Fruit fly (Drosophila melanogaster) whole organism, embryonic: ENCODE data around the gene CG5727.

Experiments
- CG1024 ChIP-seq: fragments of 200-800 bp; sonication (Bioruptor generic); IDR thresholded peaks from 2 replicates; pipeline ENCODE4 v1.3.6; 2022; ENCODE audit warnings: missing biosample characterization, missing genetic modification characterization
- CG11398 ChIP-seq: fragments of 200-800 bp; sonication (Bioruptor generic); optimal IDR thresholded peaks from 2 replicates; lab custom pipeline; 2016; ENCODE audit warnings: missing biosample characterization, missing genetic modification characterization
- CG11723 ChIP-seq: fragments of 200-800 bp; sonication (Bioruptor generic); optimal IDR thresholded peaks from 2 replicates; lab custom pipeline; 2017; ENCODE audit warnings: missing biosample characterization, mild to moderate bottlenecking, missing genetic modification characterization
- CG12659 ChIP-seq: fragments of 200-800 bp; sonication (Bioruptor generic); optimal IDR thresholded peaks from 3 replicates; lab custom pipeline; 2017; ENCODE audit warnings: mild to moderate bottlenecking, missing biosample characterization, missing genetic modification reagents, missing genetic modification characterization
- CG13287 ChIP-seq: fragments of 200-800 bp; sonication (Bioruptor generic); IDR thresholded peaks from 2 replicates; pipeline ENCODE4 v1.3.6; 2022; ENCODE audit warnings: missing biosample characterization, missing genetic modification characterization; ENCODE audit not compliant: partially characterized antibody
- CG15269 ChIP-seq: fragments of 200-800 bp; sonication (Bioruptor generic); optimal IDR thresholded peaks from 2 replicates; lab custom pipeline; 2018; ENCODE audit warnings: missing biosample characterization, mild to moderate bottlenecking, missing genetic modification characterization, moderate library complexity
- CG1603 ChIP-seq: fragments of 200-800 bp; sonication (Bioruptor generic); optimal IDR thresholded peaks from 2 replicates; lab custom pipeline; 2019; ENCODE audit warnings: missing biosample characterization, mild to moderate bottlenecking, missing genetic modification characterization, moderate library complexity
- CG17802 ChIP-seq: fragments of 200-800 bp; sonication (Bioruptor generic); optimal IDR thresholded peaks from 2 replicates; lab custom pipeline; 2018; ENCODE audit warnings: missing biosample characterization, mild to moderate bottlenecking, missing genetic modification characterization, moderate library complexity
- CG2116 ChIP-seq: fragments of 200-800 bp; sonication (Bioruptor generic); optimal IDR thresholded peaks from 3 replicates; lab custom pipeline; 2018; ENCODE audit warnings: missing biosample characterization, mild to moderate bottlenecking, missing genetic modification characterization
- CG2202 ChIP-seq: fragments of 200-800 bp; sonication (Bioruptor generic); optimal IDR thresholded peaks from 2 replicates; lab custom pipeline; 2018; ENCODE audit warnings: missing biosample characterization, mild to moderate bottlenecking, missing genetic modification characterization
- CG2712 ChIP-seq: fragments of 200-800 bp; optimal IDR thresholded peaks from 3 replicates; lab custom pipeline; 2019; ENCODE audit warnings: missing biosample characterization, mild to moderate bottlenecking, missing genetic modification characterization, moderate library complexity
- CG30020 ChIP-seq: fragments of 200-800 bp; optimal IDR thresholded peaks from 2 replicates; lab custom pipeline; 2019; ENCODE audit warnings: missing biosample characterization, mild to moderate bottlenecking, missing genetic modification characterization, moderate library complexity
- CG31388 ChIP-seq: fragments of 200-800 bp; sonication (Bioruptor generic); optimal IDR thresholded peaks from 2 replicates; lab custom pipeline; 2016; ENCODE audit warnings: missing biosample characterization, missing genetic modification characterization
- CG34224 ChIP-seq: fragments of 200-800 bp; sonication (Bioruptor generic); IDR thresholded peaks from 3 replicates; pipeline ENCODE4 v1.3.6; 2022; ENCODE audit warnings: missing biosample characterization, missing genetic modification characterization; ENCODE audit not compliant: partially characterized antibody
- CG3995 ChIP-seq: fragments of 200-800 bp; sonication (Bioruptor generic); optimal IDR thresholded peaks from 3 replicates; lab custom pipeline; 2016; ENCODE audit warnings: missing biosample characterization, missing genetic modification characterization
- CG4617 ChIP-seq: fragments of 200-800 bp; sonication (Bioruptor generic); optimal IDR thresholded peaks from 3 replicates; lab custom pipeline; 2016; ENCODE audit warnings: missing biosample characterization, missing genetic modification characterization, borderline replicate concordance
- CG8765 ChIP-seq: fragments of 200-800 bp; sonication (Bioruptor generic); IDR thresholded peaks from 2 replicates; pipeline ENCODE4 v1.3.6; 2022; ENCODE audit warnings: missing biosample characterization, missing genetic modification characterization
- D19A ChIP-seq: fragments of 200-800 bp; optimal IDR thresholded peaks from 3 replicates; lab custom pipeline; 2019; ENCODE audit warnings: missing biosample characterization, mild to moderate bottlenecking, missing genetic modification characterization, moderate library complexity
- Dll ChIP-seq: fragments of 200-800 bp; sonication (Bioruptor generic); IDR thresholded peaks from 4 replicates; pipeline ENCODE4 v1.3.6; 2022; ENCODE audit warnings: missing biosample characterization, missing genetic modification characterization; ENCODE audit not compliant: partially characterized antibody
- Dref ChIP-seq: fragments of 200-800 bp; sonication (Bioruptor generic); IDR thresholded peaks from 2 replicates; pipeline ENCODE4 v1.3.6; 2022; ENCODE audit warnings: missing biosample characterization, missing genetic modification characterization
- Hey ChIP-seq: fragments of 200-800 bp; sonication (Bioruptor generic); optimal IDR thresholded peaks from 3 replicates; lab custom pipeline; 2018; ENCODE audit warnings: missing biosample characterization, mild to moderate bottlenecking, missing genetic modification characterization
- Hmx ChIP-seq: fragments of 200-800 bp; sonication (Bioruptor generic); optimal IDR thresholded peaks from 2 replicates; lab custom pipeline; 2016; ENCODE audit warnings: missing biosample characterization, missing genetic modification characterization
- MBD-R2 ChIP-seq: fragments of 200-800 bp; sonication (Bioruptor generic); IDR thresholded peaks from 2 replicates; pipeline ENCODE4 v1.3.6; 2022; ENCODE audit warnings: missing biosample characterization, missing genetic modification characterization
- MESR4 ChIP-seq: fragments of 200-800 bp; sonication (Bioruptor generic); optimal IDR thresholded peaks from 2 replicates; lab custom pipeline; 2018; ENCODE audit warnings: missing biosample characterization, mild to moderate bottlenecking, missing genetic modification characterization, moderate library complexity
- Med ChIP-seq: fragments of 200-800 bp; sonication (Bioruptor generic); peaks from one replicate; lab custom pipeline; 2016; ENCODE audit warnings: missing biosample characterization, missing genetic modification characterization, mild to moderate bottlenecking, inconsistent platforms, moderate library complexity
- Mrtf ChIP-seq: fragments of 200-800 bp; sonication (Bioruptor generic); IDR thresholded peaks from 3 replicates; pipeline ENCODE4 v1.3.6; 2022; ENCODE audit warnings: missing biosample characterization, missing genetic modification characterization
- Nf-YB ChIP-seq: fragments of 200-800 bp; sonication (Bioruptor generic); optimal IDR thresholded peaks from 3 replicates; lab custom pipeline; 2019; ENCODE audit warnings: missing biosample characterization, mild to moderate bottlenecking, missing genetic modification characterization, moderate library complexity
- Pdp1 ChIP-seq, 2 experiments: fragments of 200-800 bp; sonication (Bioruptor generic); optimal IDR thresholded peaks; 3 replicates each; lab custom pipeline; 2016; ENCODE audit warnings: missing biosample characterization in 2 of 2, missing genetic modification characterization in 2 of 2, mild to moderate bottlenecking in 1 of 2, moderate library complexity in 1 of 2
- Sin3A ChIP-seq: fragments of >200 bp; optimal IDR thresholded peaks from 2 replicates; lab custom pipeline; 2018
- Sry-δ ChIP-seq: fragments of 200-800 bp; sonication (Bioruptor generic); optimal IDR thresholded peaks from 2 replicates; lab custom pipeline; 2016; ENCODE audit warnings: missing biosample characterization, missing genetic modification characterization
- amos ChIP-seq: fragments of 200-800 bp; sonication (Bioruptor generic); IDR thresholded peaks from 2 replicates; pipeline ENCODE4 v1.3.6; 2022; ENCODE audit warnings: missing biosample characterization, missing genetic modification characterization; ENCODE audit not compliant: partially characterized antibody
- aop ChIP-seq: fragments of 200-800 bp; sonication (Bioruptor generic); IDR thresholded peaks from 2 replicates; pipeline ENCODE4 v1.3.6; 2022; ENCODE audit warnings: missing biosample characterization, missing genetic modification characterization
- ase ChIP-seq: fragments of 200-800 bp; sonication (Bioruptor generic); IDR thresholded peaks from 3 replicates; pipeline ENCODE4 v1.3.6; 2022; ENCODE audit warnings: missing biosample characterization, missing genetic modification characterization
- bbx ChIP-seq: fragments of 200-800 bp; sonication (Bioruptor generic); IDR thresholded peaks from 2 replicates; pipeline ENCODE4 v1.3.6; 2022; ENCODE audit warnings: missing biosample characterization, missing genetic modification characterization; ENCODE audit not compliant: partially characterized antibody
- btn ChIP-seq: fragments of 200-800 bp; sonication (Bioruptor generic); optimal IDR thresholded peaks from 2 replicates; lab custom pipeline; 2016; ENCODE audit warnings: missing biosample characterization, missing genetic modification characterization
- chinmo ChIP-seq: fragments of 200-800 bp; sonication (Bioruptor generic); IDR thresholded peaks from 4 replicates; pipeline ENCODE4 v1.3.6; 2022; ENCODE audit warnings: missing biosample characterization, missing genetic modification characterization; ENCODE audit not compliant: partially characterized antibody
- crp ChIP-seq, 2 experiments: fragments of 200-800 bp; sonication (Bioruptor generic); optimal IDR thresholded peaks; 2 replicates in 1 of 2; 3 replicates in 1 of 2; lab custom pipeline; 2017; ENCODE audit warnings: missing biosample characterization in 2 of 2, missing genetic modification characterization in 2 of 2, mild to moderate bottlenecking in 1 of 2, moderate library complexity in 1 of 2
- dm ChIP-seq: fragments of 200-800 bp; sonication (Bioruptor generic); optimal IDR thresholded peaks from 3 replicates; lab custom pipeline; 2016; ENCODE audit warnings: missing biosample characterization, missing genetic modification characterization
- fd102C ChIP-seq: fragments of 200-800 bp; sonication (Bioruptor generic); optimal IDR thresholded peaks from 2 replicates; lab custom pipeline; 2018; ENCODE audit warnings: missing biosample characterization, mild to moderate bottlenecking, missing genetic modification characterization, moderate library complexity
- fu2 ChIP-seq: fragments of 200-800 bp; sonication (Bioruptor generic); optimal IDR thresholded peaks from 2 replicates; lab custom pipeline; 2016; ENCODE audit warnings: missing biosample characterization, missing genetic modification characterization
- hbn ChIP-seq: fragments of 200-800 bp; sonication (Bioruptor generic); IDR thresholded peaks from 2 replicates; pipeline ENCODE4 v1.3.6; 2022; ENCODE audit warnings: missing biosample characterization, missing genetic modification characterization; ENCODE audit not compliant: partially characterized antibody
- phol ChIP-seq: fragments of 200-800 bp; sonication (Bioruptor generic); optimal IDR thresholded peaks from 3 replicates; lab custom pipeline; 2018; ENCODE audit warnings: missing biosample characterization, mild to moderate bottlenecking, missing genetic modification characterization, moderate library complexity
- pros ChIP-seq: fragments of 200-800 bp; sonication (Bioruptor generic); optimal IDR thresholded peaks from 3 replicates; lab custom pipeline; 2019; ENCODE audit warnings: missing biosample characterization, mild to moderate bottlenecking, missing genetic modification characterization, moderate library complexity
- row ChIP-seq: fragments of 200-800 bp; sonication (Bioruptor generic); IDR thresholded peaks from 3 replicates; pipeline ENCODE4 v1.3.6; 2022; ENCODE audit warnings: missing biosample characterization, missing genetic modification characterization
- sens ChIP-seq: fragments of 200-800 bp; sonication (Bioruptor generic); peaks from one replicate; lab custom pipeline; 2016; ENCODE audit warnings: missing biosample characterization, missing genetic modification characterization
- slbo ChIP-seq: fragments of 200-800 bp; sonication (Bioruptor generic); IDR thresholded peaks from 2 replicates; pipeline ENCODE4 v1.3.6; 2022; ENCODE audit warnings: missing biosample characterization, missing genetic modification characterization
- ssp ChIP-seq: fragments of 200-800 bp; sonication (Bioruptor generic); IDR thresholded peaks from 2 replicates; pipeline ENCODE4 v1.3.6; 2022; ENCODE audit warnings: missing biosample characterization, missing genetic modification characterization
- tap ChIP-seq: fragments of 200-800 bp; optimal IDR thresholded peaks from 3 replicates; lab custom pipeline; 2019; ENCODE audit warnings: missing biosample characterization, mild to moderate bottlenecking, missing genetic modification characterization, moderate library complexity

The CG5727 gene

DNA sequence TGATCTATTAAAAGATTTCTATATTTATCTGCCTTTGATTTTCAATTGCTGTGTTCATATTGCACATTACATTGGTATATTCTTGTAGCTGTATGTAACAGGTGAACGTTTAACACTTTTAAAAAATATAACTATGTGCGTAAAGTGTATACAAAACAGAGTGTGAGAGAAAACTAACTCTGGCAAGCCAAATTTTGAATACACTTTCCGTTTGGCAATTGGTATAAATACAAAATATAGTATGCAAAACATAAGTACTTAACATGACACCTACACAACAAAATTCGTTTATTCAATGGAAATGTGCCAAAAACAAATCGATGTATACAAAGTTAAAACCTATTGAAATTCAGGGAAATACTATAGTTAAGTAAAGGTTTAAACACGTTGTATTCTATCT, 22.3 kb upstream of the CG5727 start:
- TF ChIP-seq CG2712 (no peak), Mrtf (no peak), sens (GFP tag; lab: Kevin White, UChicago) (peak; percentile 48), tap (tag; lab: Kevin White, UChicago) (no peak), Hmx (GFP tag; lab: Kevin White, UChicago) (peak; percentile 11), aop (GFP tag; lab: Robert Waterston, UW) (no peak), ase (GFP tag; lab: Robert Waterston, UW) (no peak), CG15269 (tag; lab: Kevin White, UChicago) (no peak), amos (no peak), D19A (peak; percentile 62), CG11398 (GFP tag; lab: Kevin White, UChicago) (no peak)

- TF ChIP-seq hbn = peak; percentile 14; the same call in 1 of the 2 replicates
- peak; percentile 18 for TF ChIP-seq Sin3A (lab: Kevin White, UChicago)
- no peak for TF ChIP-seq CG8765 (GFP tag; lab: Robert Waterston, UW)
- no peak for TF ChIP-seq pros (GFP tag; lab: Kevin White, UChicago)
- TF ChIP-seq CG11723 = peak; percentile 55
- TF ChIP-seq CG17802 (tag; lab: Kevin White, UChicago) = peak; percentile 98
- TF ChIP-seq CG30020 (tag; lab: Kevin White, UChicago) = peak; percentile 97
- no peak for TF ChIP-seq CG31388 (GFP tag; lab: Kevin White, UChicago)
- peak; percentile 51; the same call in 1 of the 2 replicates for TF ChIP-seq bbx
- TF ChIP-seq fu2 (GFP tag; lab: Kevin White, UChicago) = no peak
- TF ChIP-seq CG13287 (GFP tag; lab: Robert Waterston, UW) = peak; percentile 25; the same call in 1 of the 2 replicates
- peak; percentile 53 for TF ChIP-seq CG12659 (GFP tag; lab: Kevin White, UChicago)
- peak; percentile 71; the same call in 1 of the 2 replicates for TF ChIP-seq Dref
- no peak for TF ChIP-seq btn (GFP tag; lab: Kevin White, UChicago)
- peak; percentile 93 for TF ChIP-seq ssp (GFP tag; lab: Robert Waterston, UW)
- peak; percentile 55 for TF ChIP-seq Med
- peak; percentile 21; the same call in 1 of the 2 replicates for TF ChIP-seq slbo (GFP tag; lab: Robert Waterston, UW)
- peak; percentile 30 for TF ChIP-seq Sry-δ
- TF ChIP-seq Dll (GFP tag; lab: Robert Waterston, UW) = 0 out of 4 replicates have a peak, but pooled peaks have one; percentile 21
- no peak for TF ChIP-seq CG3995
- no peak for TF ChIP-seq fd102C (GFP tag; lab: Kevin White, UChicago)
- peak; percentile 53; the same call in 1 of the 2 replicates for TF ChIP-seq MBD-R2
- peak; percentile 54 for TF ChIP-seq CG4617 (GFP tag; lab: Kevin White, UChicago)
- TF ChIP-seq CG2116 (GFP tag; lab: Kevin White, UChicago) = no peak
- TF ChIP-seq CG1603 (tag; lab: Kevin White, UChicago) = peak; percentile 99
- peak in 1 of 2 experiments; percentile 95 for TF ChIP-seq Pdp1 (GFP tag; optimal IDR thresholded peaks at IDR 0.05; lab: Kevin White, UChicago)
- TF ChIP-seq row (GFP tag; lab: Robert Waterston, UW) = peak; percentile 68
- peak; percentile 68 for TF ChIP-seq MESR4
- no peak for TF ChIP-seq CG2202 (tag; lab: Kevin White, UChicago)
- TF ChIP-seq Hey (tag; lab: Kevin White, UChicago) = no peak
- peak; percentile 45 for TF ChIP-seq dm
- no peak for TF ChIP-seq chinmo (GFP tag; lab: Robert Waterston, UW)
- TF ChIP-seq Nf-YB (GFP tag; lab: Kevin White, UChicago) = no peak
- TF ChIP-seq crp (GFP tag; optimal IDR thresholded peaks at IDR 0.05; lab: Kevin White, UChicago) = no peak
- TF ChIP-seq CG34224 (GFP tag; lab: Robert Waterston, UW) = peak; percentile 55; the same call in 1 of the 3 replicates
- peak; percentile 44 for TF ChIP-seq phol
- peak; percentile 93 for TF ChIP-seq CG1024 (GFP tag; lab: Robert Waterston, UW)
Observed at dm6 chr2L:10232152-10232816, 21.8 kb upstream of the CG5727 start, which contains the start of gene eEF1delta. eEF1delta (plus strand) TSS chr2L:10232507.
